Fruit fly (Drosophila melanogaster) whole organism, embryonic: ENCODE measurements around the gene Syt12.

Source experiments
- Adf1 ChIP-seq: fragments of 200-800 bp; sonication (Bioruptor generic); IDR thresholded peaks from 2 replicates; pipeline ENCODE4 v1.3.6; 2022; ENCODE audit warnings: missing biosample characterization, missing genetic modification characterization
- CG10209 ChIP-seq: fragments of 200-800 bp; sonication (Bioruptor generic); optimal IDR thresholded peaks from 3 replicates; lab custom pipeline; 2017; ENCODE audit warnings: missing biosample characterization, mild to moderate bottlenecking, missing genetic modification characterization, missing genetic modification reagents
- CG12299 ChIP-seq: fragments of 200-800 bp; sonication (Bioruptor generic); optimal IDR thresholded peaks from 2 replicates; lab custom pipeline; 2018; ENCODE audit warnings: missing biosample characterization, mild to moderate bottlenecking, missing genetic modification characterization
- CG14050 ChIP-seq: fragments of 200-800 bp; sonication (Bioruptor generic); IDR thresholded peaks from 3 replicates; pipeline ENCODE4 v1.3.6; 2022; ENCODE audit warnings: missing biosample characterization, missing genetic modification characterization
- CG15514 ChIP-seq: fragments of 200-800 bp; sonication (Bioruptor generic); optimal IDR thresholded peaks from 3 replicates; lab custom pipeline; 2017; ENCODE audit warnings: missing biosample characterization, missing genetic modification characterization, mild to moderate bottlenecking, moderate library complexity, missing genetic modification reagents
- CG17328 ChIP-seq: fragments of 200-800 bp; sonication (Bioruptor generic); IDR thresholded peaks from 2 replicates; pipeline ENCODE4 v1.3.6; 2022; ENCODE audit warnings: missing biosample characterization, missing genetic modification characterization
- CG17361 ChIP-seq: fragments of 200-800 bp; sonication (Bioruptor generic); IDR thresholded peaks from 3 replicates; pipeline ENCODE4 v1.3.6; 2022; ENCODE audit warnings: missing biosample characterization, missing genetic modification characterization
- CG2678 ChIP-seq: fragments of 200-800 bp; sonication (Bioruptor generic); optimal IDR thresholded peaks from 3 replicates; lab custom pipeline; 2019; ENCODE audit warnings: missing biosample characterization, mild to moderate bottlenecking, missing genetic modification characterization, moderate library complexity
- CG33557 ChIP-seq: fragments of 200-800 bp; sonication (Bioruptor generic); optimal IDR thresholded peaks from 2 replicates; lab custom pipeline; 2019; ENCODE audit warnings: missing biosample characterization, mild to moderate bottlenecking, missing genetic modification characterization, moderate library complexity
- CG4617 ChIP-seq: fragments of 200-800 bp; sonication (Bioruptor generic); optimal IDR thresholded peaks from 3 replicates; lab custom pipeline; 2016; ENCODE audit warnings: missing biosample characterization, missing genetic modification characterization, borderline replicate concordance
- CG6854 ChIP-seq: fragments of 200-800 bp; sonication (Bioruptor generic); optimal IDR thresholded peaks from 3 replicates; lab custom pipeline; 2017; ENCODE audit warnings: missing biosample characterization, mild to moderate bottlenecking, missing genetic modification characterization
- Dbx ChIP-seq: fragments of 200-800 bp; sonication (Bioruptor generic); IDR thresholded peaks from 3 replicates; pipeline ENCODE4 v1.3.6; 2022; ENCODE audit warnings: missing biosample characterization, missing genetic modification characterization
- E2f1 ChIP-seq: fragments of 200-800 bp; sonication (Bioruptor generic); IDR thresholded peaks from 2 replicates; pipeline ENCODE4 v1.3.6; 2022; ENCODE audit warnings: missing biosample characterization, missing genetic modification characterization
- HLH54F ChIP-seq: fragments of 200-800 bp; sonication (Bioruptor generic); optimal IDR thresholded peaks from 3 replicates; lab custom pipeline; 2016; ENCODE audit warnings: missing biosample characterization, missing genetic modification characterization
- HmgZ ChIP-seq: fragments of 200-800 bp; sonication (Bioruptor generic); optimal IDR thresholded peaks from 2 replicates; lab custom pipeline; 2018; ENCODE audit warnings: missing biosample characterization, mild to moderate bottlenecking, missing genetic modification characterization
- Med ChIP-seq: fragments of 200-800 bp; sonication (Bioruptor generic); peaks from one replicate; lab custom pipeline; 2016; ENCODE audit warnings: missing biosample characterization, missing genetic modification characterization, mild to moderate bottlenecking, inconsistent platforms, moderate library complexity
- Nf-YC ChIP-seq: fragments of 200-800 bp; optimal IDR thresholded peaks from 3 replicates; lab custom pipeline; 2019; ENCODE audit warnings: missing biosample characterization, mild to moderate bottlenecking, missing genetic modification characterization, moderate library complexity
- Pdp1 ChIP-seq, 2 experiments: fragments of 200-800 bp; sonication (Bioruptor generic); optimal IDR thresholded peaks; 3 replicates each; lab custom pipeline; 2016; ENCODE audit warnings: missing biosample characterization in 2 of 2, missing genetic modification characterization in 2 of 2, mild to moderate bottlenecking in 1 of 2, moderate library complexity in 1 of 2
- Sox100B ChIP-seq: fragments of 200-800 bp; sonication (Bioruptor generic); optimal IDR thresholded peaks from 3 replicates; lab custom pipeline; 2018; ENCODE audit warnings: missing biosample characterization, mild to moderate bottlenecking, missing genetic modification characterization
- Sry-β ChIP-seq: fragments of 200-800 bp; sonication (Bioruptor generic); optimal IDR thresholded peaks from 2 replicates; lab custom pipeline; 2018; ENCODE audit warnings: missing biosample characterization, mild to moderate bottlenecking, missing genetic modification characterization, moderate library complexity
- cato ChIP-seq: fragments of 200-800 bp; sonication (Bioruptor generic); optimal IDR thresholded peaks from 2 replicates; lab custom pipeline; 2016; ENCODE audit warnings: missing biosample characterization, missing genetic modification characterization, borderline replicate concordance
- ci ChIP-seq: fragments of 200-800 bp; sonication (Bioruptor generic); IDR thresholded peaks from 3 replicates; pipeline ENCODE4 v1.3.6; 2022; ENCODE audit warnings: missing biosample characterization, missing genetic modification characterization
- dan ChIP-seq: fragments of 200-800 bp; sonication (Bioruptor generic); IDR thresholded peaks from 2 replicates; pipeline ENCODE4 v1.3.6; 2022; ENCODE audit warnings: missing biosample characterization, missing genetic modification characterization
- ems ChIP-seq: fragments of 200-800 bp; sonication (Bioruptor generic); optimal IDR thresholded peaks from 3 replicates; lab custom pipeline; 2016; ENCODE audit warnings: missing biosample characterization, missing genetic modification characterization
- eve ChIP-seq, 2 experiments: fragments of >200 bp; optimal IDR thresholded peaks; 2 replicates each; lab custom pipeline; 2017; ENCODE audit warnings: missing biosample characterization in 2 of 2, missing genetic modification characterization in 2 of 2
- ewg ChIP-seq: fragments of 200-800 bp; sonication (Bioruptor generic); optimal IDR thresholded peaks from 3 replicates; lab custom pipeline; 2017; ENCODE audit warnings: mild to moderate bottlenecking, missing biosample characterization, missing genetic modification reagents, missing genetic modification characterization
- exex ChIP-seq: fragments of 200-800 bp; sonication (Bioruptor generic); optimal IDR thresholded peaks from 4 replicates; lab custom pipeline; 2018; ENCODE audit warnings: missing biosample characterization, mild to moderate bottlenecking, missing genetic modification characterization, moderate library complexity
- fd96Cb ChIP-seq: fragments of 200-800 bp; sonication (Bioruptor generic); optimal IDR thresholded peaks from 2 replicates; lab custom pipeline; 2018; ENCODE audit warnings: missing biosample characterization, mild to moderate bottlenecking, missing genetic modification characterization, moderate library complexity
- h ChIP-seq: fragments of >200 bp; optimal IDR thresholded peaks from 2 replicates; lab custom pipeline; 2017
- lab ChIP-seq: fragments of 200-800 bp; sonication (Bioruptor generic); optimal IDR thresholded peaks from 3 replicates; lab custom pipeline; 2017; ENCODE audit warnings: missing biosample characterization, missing genetic modification characterization, mild to moderate bottlenecking, moderate library complexity, missing genetic modification reagents
- mirr ChIP-seq: fragments of 200-800 bp; sonication (Bioruptor generic); optimal IDR thresholded peaks from 3 replicates; lab custom pipeline; 2018; ENCODE audit warnings: missing biosample characterization, mild to moderate bottlenecking, missing genetic modification characterization
- otp ChIP-seq: fragments of 200-800 bp; sonication (Bioruptor generic); IDR thresholded peaks from 3 replicates; pipeline ENCODE4, ENCODE4 v1.3.6; 2022; ENCODE audit warnings: missing biosample characterization, missing genetic modification characterization
- rib ChIP-seq: fragments of 200-800 bp; sonication (Bioruptor generic); IDR thresholded peaks from 2 replicates; pipeline ENCODE4 v1.3.6; 2022; ENCODE audit warnings: missing biosample characterization, missing genetic modification characterization
- sd ChIP-seq: fragments of 200-800 bp; sonication (Bioruptor generic); optimal IDR thresholded peaks from 3 replicates; lab custom pipeline; 2018; ENCODE audit warnings: missing biosample characterization, mild to moderate bottlenecking, missing genetic modification characterization, moderate library complexity
- sens ChIP-seq: fragments of 200-800 bp; sonication (Bioruptor generic); peaks from one replicate; lab custom pipeline; 2016; ENCODE audit warnings: missing biosample characterization, missing genetic modification characterization
- so ChIP-seq: fragments of 200-800 bp; sonication (Bioruptor generic); IDR thresholded peaks from 3 replicates; pipeline ENCODE4 v1.3.6; 2022; ENCODE audit warnings: missing biosample characterization, missing genetic modification characterization
- sr ChIP-seq: fragments of 200-800 bp; sonication (Bioruptor generic); IDR thresholded peaks from 3 replicates; pipeline ENCODE4 v1.3.6; 2022; ENCODE audit warnings: missing biosample characterization, missing genetic modification characterization
- unpg ChIP-seq: fragments of 200-800 bp; sonication (Bioruptor generic); optimal IDR thresholded peaks from 3 replicates; lab custom pipeline; 2018; ENCODE audit warnings: missing biosample characterization, mild to moderate bottlenecking, missing genetic modification characterization, moderate library complexity
- zen ChIP-seq: fragments of 200-800 bp; sonication (Bioruptor generic); optimal IDR thresholded peaks from 3 replicates; lab custom pipeline; 2018; ENCODE audit warnings: missing biosample characterization, mild to moderate bottlenecking, missing genetic modification characterization, moderate library complexity
- zfh1 ChIP-seq: fragments of 200-800 bp; sonication (Bioruptor generic); IDR thresholded peaks from 3 replicates; pipeline ENCODE4 v1.3.6; 2022; ENCODE audit warnings: missing biosample characterization, missing genetic modification characterization

The Syt12 gene

dm6 chrX:13373239-13374153 is 14.4 kb downstream of the Syt12 start (continued):
- TF ChIP-seq CG12299 (tag; lab: Kevin White, UChicago) (peak; percentile 74), CG10209 (GFP tag; lab: Kevin White, UChicago) (peak; percentile 86), Med (GFP tag; lab: Kevin White, UChicago) (peak; percentile 79), eve (GFP tag; optimal IDR thresholded peaks at IDR 0.05; lab: Kevin White, UChicago) (peak in 1 of 2 experiments; percentile 93), Sry-β (GFP tag; lab: Kevin White, UChicago) (peak; percentile 41), unpg (peak; percentile 88), HLH54F (peak; percentile 26), CG14050 (GFP tag; lab: Robert Waterston, UW) (peak; percentile 68; the same call in 2 of the 3 replicates), sr (GFP tag; lab: Robert Waterston, UW) (no peak), CG17328 (peak; percentile 81), CG6854 (GFP tag; lab: Kevin White, UChicago) (peak; percentile 75), ewg (peak; percentile 69)

- 0 out of 3 replicates have a peak, but pooled peaks have one; percentile 6 for TF ChIP-seq ci (GFP tag; lab: Robert Waterston, UW)
- TF ChIP-seq fd96Cb (tag; lab: Kevin White, UChicago): no peak
- peak; percentile 38; the same call in 1 of the 2 replicates for TF ChIP-seq rib (GFP tag; lab: Robert Waterston, UW)
- no peak for TF ChIP-seq otp (GFP tag; lab: Robert Waterston, UW)
- no peak for TF ChIP-seq zen
- TF ChIP-seq zfh1 (GFP tag; lab: Robert Waterston, UW): no peak
- peak; percentile 14 for TF ChIP-seq sens (GFP tag; lab: Kevin White, UChicago)
- TF ChIP-seq cato (GFP tag; lab: Kevin White, UChicago): no peak
- peak; percentile 35; the same call in 1 of the 2 replicates for TF ChIP-seq Adf1 (GFP tag; lab: Robert Waterston, UW)
Observed at dm6 chrX:13374154-13374536, 15.1 kb downstream of the Syt12 start.

- TF ChIP-seq sd: peak; percentile 16
- no peak for TF ChIP-seq CG33557 (GFP tag; lab: Kevin White, UChicago)
- no peak for TF ChIP-seq HLH54F
- TF ChIP-seq ems (GFP tag; lab: Kevin White, UChicago): no peak
- no peak for TF ChIP-seq dan (GFP tag; lab: Robert Waterston, UW)
- no peak for TF ChIP-seq CG17361 (GFP tag; lab: Robert Waterston, UW)
- TF ChIP-seq Sox100B (GFP tag; lab: Kevin White, UChicago): no peak
- TF ChIP-seq exex (tag; lab: Kevin White, UChicago): peak; percentile 4
- no peak for TF ChIP-seq h (lab: Kevin White, UChicago)
- no peak for TF ChIP-seq lab (GFP tag; lab: Kevin White, UChicago)
- peak; percentile 14 for TF ChIP-seq CG2678
- no peak for TF ChIP-seq so (GFP tag; lab: Robert Waterston, UW)
- peak in 1 of 2 experiments; percentile 69 for TF ChIP-seq eve (GFP tag; optimal IDR thresholded peaks at IDR 0.05; lab: Kevin White, UChicago)
- TF ChIP-seq CG4617 (GFP tag; lab: Kevin White, UChicago): no peak
- TF ChIP-seq, all 482 proteins: peak for 4
Observed at dm6 chrX:13374979-13375378, 15.9 kb downstream of the Syt12 start.

DNA sequence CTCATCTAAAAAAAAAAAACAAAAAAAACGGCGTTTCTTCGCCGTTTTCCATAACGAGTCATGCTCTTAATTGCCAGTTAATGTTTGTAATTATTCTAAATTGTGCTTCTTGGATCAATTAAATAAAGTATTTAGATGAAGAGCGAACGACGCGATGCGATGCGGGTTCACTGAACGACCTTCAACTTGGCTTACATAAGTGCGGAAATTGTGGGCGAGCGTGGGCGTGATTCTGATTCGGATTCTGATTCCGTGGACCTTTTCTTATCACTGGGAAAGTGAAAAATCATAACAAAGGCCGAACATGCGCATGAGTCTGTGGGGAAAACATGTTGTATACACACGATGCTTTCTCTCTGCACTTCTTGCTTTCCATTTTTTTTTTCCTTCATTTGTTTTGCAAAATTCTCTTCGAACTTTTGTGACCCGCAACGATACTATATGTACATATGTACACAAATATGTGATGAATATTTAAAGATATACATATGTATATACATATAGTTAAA is 16.5 kb downstream of the Syt12 start:
- TF ChIP-seq CG15514 (no peak), Pdp1 (GFP tag; optimal IDR thresholded peaks at IDR 0.05; lab: Kevin White, UChicago) (peak in 1 of 2 experiments; percentile 62), Dbx (GFP tag; lab: Robert Waterston, UW) (no peak), mirr (no peak), sd (no peak), E2f1 (GFP tag; lab: Robert Waterston, UW) (no peak), HmgZ (tag; lab: Kevin White, UChicago) (no peak), Nf-YC (tag; lab: Kevin White, UChicago) (no peak), ewg (peak; percentile 51)
